Fruit fly (Drosophila melanogaster): Measurements from ENCODE around the gene Glyp.

Glyp gene

DNA sequence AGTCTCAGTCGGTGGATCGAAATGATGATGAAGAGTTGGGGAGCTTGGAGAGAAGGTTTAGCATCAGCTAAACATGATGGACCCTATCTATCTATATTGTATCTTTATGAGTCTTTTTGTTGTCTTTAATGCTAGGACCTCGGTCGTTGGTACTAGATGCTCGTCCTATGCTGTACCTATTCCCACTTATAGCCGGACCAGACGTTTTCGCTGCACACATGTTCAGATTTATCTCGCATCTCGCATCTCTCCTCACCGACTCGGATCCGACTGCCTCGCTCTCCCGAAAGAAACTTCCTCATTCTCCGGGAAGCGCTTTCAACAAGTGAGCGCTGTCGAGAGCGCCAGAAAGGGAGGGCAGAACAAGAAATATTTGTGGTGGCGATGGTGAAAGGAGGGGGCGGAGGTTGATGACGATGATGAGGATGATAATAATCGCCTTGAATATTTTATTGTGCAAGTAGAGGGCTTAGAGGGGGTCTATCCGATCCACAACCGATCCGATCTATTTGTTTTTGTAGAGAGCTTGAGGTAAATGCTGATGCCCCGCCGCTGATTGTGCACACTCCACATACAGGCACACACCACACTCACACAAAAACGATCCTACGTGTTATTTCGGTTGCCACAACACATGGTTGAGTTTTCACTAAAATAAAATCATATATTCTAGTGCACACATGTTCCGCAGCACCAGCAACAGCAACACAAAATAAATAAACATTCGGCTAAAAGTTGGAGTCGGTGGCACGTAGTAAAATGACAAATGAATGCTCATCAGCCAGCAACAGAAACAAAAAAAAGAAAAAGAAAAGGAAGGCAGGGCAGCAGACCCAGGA is 32.3 kb downstream of the Glyp start (continued):
- TF ChIP-seq CG8632 (GFP tag; optimal IDR thresholded peaks at IDR 0.05): peak; percentile 15
- TF ChIP-seq Hr39 (GFP tag; optimal IDR thresholded peaks at IDR 0.05): no peak
- no peak for TF ChIP-seq fkh (GFP tag; optimal IDR thresholded peaks at IDR 0.05)
- no peak for TF ChIP-seq Sox15 (GFP tag; optimal IDR thresholded peaks at IDR 0.05)
- TF ChIP-seq CG31627 (GFP tag; optimal IDR thresholded peaks at IDR 0.05): no peak
- TF ChIP-seq svp (GFP tag): no peak
- peak; percentile 50 for TF ChIP-seq CG6792 (GFP tag; optimal IDR thresholded peaks at IDR 0.05)
- TF ChIP-seq CG6808 (GFP tag; optimal IDR thresholded peaks at IDR 0.05): peak; percentile 66
- no peak for TF ChIP-seq Blimp-1 (GFP tag; optimal IDR thresholded peaks at IDR 0.05)
- TF ChIP-seq esn (GFP tag; optimal IDR thresholded peaks at IDR 0.05): no peak

- TF ChIP-seq CG11902 (GFP tag; optimal IDR thresholded peaks at IDR 0.05): peak; percentile 90
- TF ChIP-seq CG8119 (GFP tag; IDR thresholded peaks at IDR 0.05): peak; percentile 92
- peak; percentile 85 for TF ChIP-seq CG16779 (tag; optimal IDR thresholded peaks at IDR 0.05)
- TF ChIP-seq Sox14 (GFP tag; optimal IDR thresholded peaks at IDR 0.05): peak; percentile 98
- TF ChIP-seq Blimp-1 (GFP tag; optimal IDR thresholded peaks at IDR 0.05): peak; percentile 81
- TF ChIP-seq eg (GFP tag; IDR thresholded peaks at IDR 0.05): peak; percentile 91
- TF ChIP-seq dac (GFP tag; optimal IDR thresholded peaks at IDR 0.05): peak; percentile 79
- peak; percentile 96 for TF ChIP-seq CG1621 (tag; optimal IDR thresholded peaks at IDR 0.05)
- peak; percentile 88 for TF ChIP-seq Sox15 (GFP tag; optimal IDR thresholded peaks at IDR 0.05)
- peak; percentile 76 for TF ChIP-seq CG6276 (GFP tag; optimal IDR thresholded peaks at IDR 0.05)
- peak; percentile 95 for TF ChIP-seq CG3032 (tag; optimal IDR thresholded peaks at IDR 0.05)
- peak; percentile 92 for TF ChIP-seq CG15336 (GFP tag; IDR thresholded peaks at IDR 0.05)
- TF ChIP-seq CG3919 (GFP tag; optimal IDR thresholded peaks at IDR 0.05): peak; percentile 93
- peak; percentile 97 for TF ChIP-seq CG6163 (GFP tag; IDR thresholded peaks at IDR 0.05)
- peak; percentile 93 for TF ChIP-seq achi (GFP tag; optimal IDR thresholded peaks at IDR 0.05)
- TF ChIP-seq CG7368 (GFP tag; optimal IDR thresholded peaks at IDR 0.05): peak; percentile 89
- peak; percentile 91 for TF ChIP-seq vri (GFP tag; optimal IDR thresholded peaks at IDR 0.05)
- peak; percentile 89 for TF ChIP-seq CG32006 (GFP tag; optimal IDR thresholded peaks at IDR 0.05)
- TF ChIP-seq Lpt (GFP tag; optimal IDR thresholded peaks at IDR 0.05): peak; percentile 79
- TF ChIP-seq lz (GFP tag; optimal IDR thresholded peaks at IDR 0.05): peak; percentile 97
- TF ChIP-seq Ets96B (tag; optimal IDR thresholded peaks at IDR 0.05): peak; percentile 93
- peak; percentile 96 for TF ChIP-seq topi (GFP tag; optimal IDR thresholded peaks at IDR 0.05)
- TF ChIP-seq CG11762 (GFP tag; optimal IDR thresholded peaks at IDR 0.05; ENCODE audit: insufficient read depth): peak; percentile 84
- peak; percentile 95 for TF ChIP-seq CG6808 (GFP tag; optimal IDR thresholded peaks at IDR 0.05)
- peak; percentile 94 to 99 for TF ChIP-seq ss (GFP tag; optimal IDR thresholded peaks at IDR 0.05)
- peak; percentile 92 for TF ChIP-seq CG6854 (GFP tag; optimal IDR thresholded peaks at IDR 0.05)
- TF ChIP-seq CG9139 (GFP tag; optimal IDR thresholded peaks at IDR 0.05): peak; percentile 89
- TF ChIP-seq spab (GFP tag; optimal IDR thresholded peaks at IDR 0.05): peak; percentile 94
- peak; percentile 87 for TF ChIP-seq Ets21C (GFP tag; optimal IDR thresholded peaks at IDR 0.05)
- peak; percentile 92 for TF ChIP-seq pdm3 (GFP tag; optimal IDR thresholded peaks at IDR 0.05)
- peak; percentile 65 for TF ChIP-seq fd85E (GFP tag; optimal IDR thresholded peaks at IDR 0.05)
- TF ChIP-seq acj6 (GFP tag; optimal IDR thresholded peaks at IDR 0.05): peak; percentile 88
- peak; percentile 96 for TF ChIP-seq CG10631 (GFP tag; optimal IDR thresholded peaks at IDR 0.05)
- peak; percentile 89 for TF ChIP-seq Hr4 (GFP tag; optimal IDR thresholded peaks at IDR 0.05)
- TF ChIP-seq Met (GFP tag; optimal IDR thresholded peaks at IDR 0.05): peak; percentile 97
- TF ChIP-seq dsx (GFP tag; optimal IDR thresholded peaks at IDR 0.05; ENCODE audit: poor library complexity, severe bottlenecking): peak; percentile 92
- TF ChIP-seq OdsH (GFP tag; optimal IDR thresholded peaks at IDR 0.05): peak; percentile 88
- TF ChIP-seq Sox102F (GFP tag; optimal IDR thresholded peaks at IDR 0.05): peak; percentile 97
- TF ChIP-seq CG8319 (GFP tag; optimal IDR thresholded peaks at IDR 0.05): peak; percentile 83
- TF ChIP-seq Gug (GFP tag; IDR thresholded peaks at IDR 0.05): peak; percentile 89
- TF ChIP-seq CG6792 (GFP tag; optimal IDR thresholded peaks at IDR 0.05): peak; percentile 92
- peak; percentile 96 for TF ChIP-seq Eip78C (GFP tag)
Observed at dm6 chr2L:2163568-2163953, 32.9 kb downstream of the Glyp start.
